Fruit fly (Drosophila melanogaster): ENCODE results near the gene CG10570.

dm6 chr2L:18805637-18806403 lies 5.2 kb downstream of the CG10570 start:
- no peak for TF ChIP-seq EcR (GFP tag; optimal IDR thresholded peaks at IDR 0.05)
- peak; percentile 10 for TF ChIP-seq CG9948 (tag; optimal IDR thresholded peaks at IDR 0.05)
- no peak for TF ChIP-seq CG4496 (GFP tag; IDR thresholded peaks at IDR 0.05)
- no peak for TF ChIP-seq rn (GFP tag; IDR thresholded peaks at IDR 0.05)
- TF ChIP-seq CG8301 (tag; optimal IDR thresholded peaks at IDR 0.05) = no peak
- TF ChIP-seq Snoo (tag; optimal IDR thresholded peaks at IDR 0.05) = peak; percentile 19
